Worm (Caenorhabditis elegans) whole organism, mixed stage, embryonic: ENCODE data around the gene crb-3.

Experiments used
- ces-1 ChIP-seq: fragments of 150-350 bp; optimal IDR thresholded peaks from 2 replicates; lab custom pipeline; 2014; ENCODE audit warnings: missing biosample characterization, missing genetic modification reagents, missing genetic modification characterization
- elt-3 ChIP-seq: fragments of 150-350 bp; optimal IDR thresholded peaks from 2 replicates; lab custom pipeline; 2014; ENCODE audit warnings: missing biosample characterization, missing genetic modification characterization
- lin-13 ChIP-seq: fragments of 150-350 bp; optimal IDR thresholded peaks from 2 replicates; lab custom pipeline; 2014; ENCODE audit warnings: missing biosample characterization, missing genetic modification characterization
- nhr-237 ChIP-seq: fragments of 150-350 bp; optimal IDR thresholded peaks from 2 replicates; lab custom pipeline; 2014; ENCODE audit warnings: missing biosample characterization, missing genetic modification characterization
- pha-4 ChIP-seq: fragments of 150-350 bp; optimal IDR thresholded peaks from 2 replicates; lab custom pipeline; 2018; ENCODE audit warnings: missing biosample characterization, missing genetic modification reagents, missing genetic modification characterization

- TF ChIP-seq nhr-237 (no peak), ces-1 (no peak), pha-4 (tag; lab: Kevin White, UChicago) (no peak), elt-3 (tag; lab: Kevin White, UChicago) (no peak), lin-13 (tag; lab: Kevin White, UChicago) (no peak)
These were observed 35.3 kb upstream of the crb-3 start, which contains the start of gene B0563.9 for ce11 chrX:9168239-9168638.
